Worm (Caenorhabditis elegans) whole organism, L4/young adult: ENCODE measurements around the gene act-2.

Source experiments
- W03F9.2 ChIP-seq: fragments of 150-350 bp; optimal IDR thresholded peaks from 2 replicates; lab custom pipeline; 2014; ENCODE audit warnings: missing biosample characterization, missing genetic modification characterization
- dao-5 ChIP-seq: sonication (generic microtip); optimal IDR thresholded peaks from 2 replicates; lab custom pipeline; 2016; ENCODE audit warnings: missing genotype, missing genetic modification characterization, moderate library complexity, missing compliant biosample characterization
- him-1 ChIP-seq: sonication (generic microtip); optimal IDR thresholded peaks from 2 replicates; lab custom pipeline; 2016; ENCODE audit warnings: missing genotype, missing genetic modification reagents, missing genetic modification characterization, missing compliant biosample characterization

DNA sequence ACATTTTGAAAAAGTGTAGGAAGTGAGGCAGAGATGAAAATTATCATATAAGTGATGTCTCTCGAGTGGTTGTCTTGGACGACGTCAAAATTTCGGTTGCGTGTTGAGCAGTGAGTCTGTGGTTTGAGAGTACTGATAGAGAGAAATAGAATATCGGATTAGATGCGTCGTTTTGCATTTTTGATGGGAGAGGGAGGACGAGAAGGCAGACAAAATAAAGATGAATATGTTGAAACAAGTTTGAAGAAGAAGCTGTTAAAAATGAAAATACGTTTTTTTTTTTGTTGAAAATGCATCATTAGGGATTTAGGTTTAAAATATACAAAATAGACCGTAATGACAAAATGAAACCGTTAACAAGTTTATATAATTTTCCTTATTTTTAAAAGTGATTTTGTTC is 14.8 kb downstream of the act-2 start, which contains the start of gene T04C12.9:
- no peak for TF ChIP-seq him-1 (tag; lab: Kevin White, UChicago)
- TF ChIP-seq W03F9.2 (tag; lab: Kevin White, UChicago): no peak
- no peak for TF ChIP-seq dao-5 (tag; lab: Kevin White, UChicago)
